Fruit fly (Drosophila melanogaster): ENCODE results near the gene CG42740.

CG42740 gene

dm6 chr3R:30416765-30417274 lies 6.0 kb downstream of the CG42740 start (continued):
- TF ChIP-seq knrl (GFP tag; IDR thresholded peaks at IDR 0.05; ENCODE audit: partially characterized antibody) (no peak), nerfin-1 (tag; optimal IDR thresholded peaks at IDR 0.05) (peak; percentile 30), sens (GFP tag) (peak; percentile 35), tll (GFP tag; optimal IDR thresholded peaks at IDR 0.05) (no peak), Hey (tag; optimal IDR thresholded peaks at IDR 0.05) (peak; percentile 93), jigr1 (GFP tag; IDR thresholded peaks at IDR 0.05) (no peak), CG14965 (GFP tag; optimal IDR thresholded peaks at IDR 0.05; ENCODE audit: borderline replicate concordance) (no peak), bigmax (GFP tag; optimal IDR thresholded peaks at IDR 0.05) (peak; percentile 74), Sry-β (GFP tag; optimal IDR thresholded peaks at IDR 0.05) (no peak), oc (tag; optimal IDR thresholded peaks at IDR 0.05) (peak; percentile 69), sd (tag; optimal IDR thresholded peaks at IDR 0.05) (no peak), NK7.1 (GFP tag; optimal IDR thresholded peaks at IDR 0.05) (no peak)

- TF ChIP-seq Myb (GFP tag; optimal IDR thresholded peaks at IDR 0.05) (peak; percentile 21), Xbp1 (GFP tag; optimal IDR thresholded peaks at IDR 0.05) (peak; percentile 48), CG3838 (GFP tag; optimal IDR thresholded peaks at IDR 0.05) (no peak), Xrp1 (GFP tag; IDR thresholded peaks at IDR 0.05) (peak; percentile 78), CG4360 (GFP tag; IDR thresholded peaks at IDR 0.05) (0 out of 2 replicates have a peak, but pooled peaks have one; percentile 19), CG15479 (GFP tag; optimal IDR thresholded peaks at IDR 0.05) (no peak), Rfx (GFP tag; IDR thresholded peaks at IDR 0.05) (peak; percentile 49), CG6254 (GFP tag; optimal IDR thresholded peaks at IDR 0.05) (peak; percentile 66), btn (GFP tag; optimal IDR thresholded peaks at IDR 0.05) (peak; percentile 35), sr (GFP tag; IDR thresholded peaks at IDR 0.05) (no peak), CG1024 (GFP tag; IDR thresholded peaks at IDR 0.05) (peak; percentile 48), Sox100B (GFP tag; optimal IDR thresholded peaks at IDR 0.05) (peak; percentile 45), eyg (GFP tag; optimal IDR thresholded peaks at IDR 0.05) (peak; percentile 17), ewg (GFP tag; optimal IDR thresholded peaks at IDR 0.05) (peak; percentile 43), CG4328 (GFP tag; optimal IDR thresholded peaks at IDR 0.05) (no peak), CG2712 (tag; optimal IDR thresholded peaks at IDR 0.05) (peak; percentile 64), CG17802 (tag; optimal IDR thresholded peaks at IDR 0.05) (no peak), Antp (GFP tag; optimal IDR thresholded peaks at IDR 0.05) (peak; percentile 9), BEAF-32 (GFP tag; optimal IDR thresholded peaks at IDR 0.05) (no peak), repo (GFP tag; optimal IDR thresholded peaks at IDR 0.05) (no peak), CG7987 (GFP tag; optimal IDR thresholded peaks at IDR 0.05) (no peak), Usf (GFP tag; optimal IDR thresholded peaks at IDR 0.05) (no peak), dysf (GFP tag; IDR thresholded peaks at IDR 0.05) (peak; percentile 62; the same call in 1 of the 3 replicates), eve (GFP tag; optimal IDR thresholded peaks at IDR 0.05) (peak in 1 of 2 experiments; percentile 14), CG14965 (GFP tag; optimal IDR thresholded peaks at IDR 0.05; ENCODE audit: borderline replicate concordance) (no peak), sens (GFP tag) (peak; percentile 89), run (tag; optimal IDR thresholded peaks at IDR 0.05) (peak; percentile 21), CG11093 (GFP tag; IDR thresholded peaks at IDR 0.05) (peak; percentile 20; the same call in 1 of the 3 replicates), Dp (GFP tag; optimal IDR thresholded peaks at IDR 0.05) (no peak), CG14710 (tag; optimal IDR thresholded peaks at IDR 0.05) (peak; percentile 41), Drgx (GFP tag; IDR thresholded peaks at IDR 0.05) (peak; percentile 39; the same call in 1 of the 2 replicates), CG18476 (GFP tag; optimal IDR thresholded peaks at IDR 0.05) (no peak), sisA (GFP tag; IDR thresholded peaks at IDR 0.05) (peak; percentile 38), Ada2b (GFP tag; IDR thresholded peaks at IDR 0.05) (peak; percentile 38; the same call in 1 of the 2 replicates), CG7745 (tag; optimal IDR thresholded peaks at IDR 0.05) (no peak), Rx (GFP tag; IDR thresholded peaks at IDR 0.05) (no peak), chn (GFP tag; optimal IDR thresholded peaks at IDR 0.05) (peak; percentile 17), wdn (GFP tag; IDR thresholded peaks at IDR 0.05) (no peak), B-H1 (GFP tag; IDR thresholded peaks at IDR 0.05) (peak; percentile 53; the same call in 2 of the 3 replicates)
These were observed 9.0 kb downstream of the CG42740 start for dm6 chr3R:30413795-30414194.

Data from whole organism, embryonic.